Worm (Caenorhabditis elegans) whole organism, L1 larva: ENCODE data around the gene smcr-8.
"Not testable (repeated sequence)": the region's sequence is repeated elsewhere in the genome, so short reads cannot be mapped to it uniquely, and the experiment has no call there.

Experiments
- C34B4.2 ChIP-seq: sonication (generic microtip); optimal IDR thresholded peaks from 2 replicates; lab custom pipeline; 2017; ENCODE audit warnings: mild to moderate bottlenecking, missing genetic modification characterization, missing compliant biosample characterization
- elt-3 ChIP-seq, 6 experiments: fragments of 150-350 bp in 1 of 6; sonication (generic microtip); optimal IDR thresholded peaks; 2 replicates each; lab custom pipeline; 2017 to 2018; ENCODE audit warnings: missing biosample characterization in 6 of 6, missing genetic modification characterization in 6 of 6, inconsistent platforms in 1 of 6
- fkh-8 ChIP-seq: sonication (generic microtip); optimal IDR thresholded peaks from 2 replicates; lab custom pipeline; 2016; ENCODE audit warnings: mild to moderate bottlenecking, missing genetic modification characterization, missing compliant biosample characterization
- pag-3 ChIP-seq: sonication (generic microtip); optimal IDR thresholded peaks from 2 replicates; lab custom pipeline; 2017; ENCODE audit warnings: missing genetic modification characterization, mild to moderate bottlenecking, missing compliant biosample characterization, antibody characterized with exemption, borderline replicate concordance; ENCODE audit not compliant: insufficient read depth

DNA sequence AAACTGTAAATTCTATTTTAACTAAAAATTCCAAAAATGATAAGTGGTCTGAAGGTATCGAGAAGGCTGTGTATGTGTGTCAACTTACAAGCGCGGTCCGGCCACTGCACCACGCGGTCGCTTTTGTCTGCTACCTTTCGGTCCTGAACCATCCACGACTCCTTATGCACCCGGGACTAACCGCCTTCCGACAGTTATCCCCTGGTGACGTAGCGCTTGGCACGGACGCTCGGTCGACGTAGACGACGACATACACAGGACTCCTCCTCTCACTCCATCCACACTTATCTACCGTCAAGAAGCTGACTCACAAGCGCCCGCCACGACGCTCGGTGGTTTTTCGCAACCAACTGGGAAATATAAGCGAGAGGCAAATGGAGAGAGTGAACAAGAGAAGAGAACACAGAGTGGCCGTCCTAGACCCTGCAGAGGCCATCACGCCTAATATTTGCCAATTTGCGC, 32.2 kb downstream of the smcr-8 start:
- TF ChIP-seq C34B4.2, pag-3: not testable (repeated sequence)
- peak in 1 of 6 experiments; percentile 16 for TF ChIP-seq elt-3 (tag; optimal IDR thresholded peaks at IDR 0.05; lab: Kevin White, UChicago)
- peak; percentile 69 for TF ChIP-seq fkh-8 (tag; lab: Kevin White, UChicago)
